Fruit fly (Drosophila melanogaster) whole organism, embryonic: ENCODE results near the gene fred.

Source experiments
- Atf-2 ChIP-seq: fragments of 200-800 bp; sonication (Bioruptor generic); optimal IDR thresholded peaks from 2 replicates; lab custom pipeline; 2016; ENCODE audit warnings: missing biosample characterization, missing genetic modification characterization
- Atf3 ChIP-seq: fragments of 200-800 bp; sonication (Bioruptor generic); optimal IDR thresholded peaks from 3 replicates; lab custom pipeline; 2016; ENCODE audit warnings: missing biosample characterization, missing genetic modification characterization
- Atf6 ChIP-seq: fragments of 200-800 bp; sonication (Bioruptor generic); IDR thresholded peaks from 2 replicates; pipeline ENCODE4 v1.3.6; 2022; ENCODE audit warnings: missing biosample characterization, missing genetic modification characterization
- CG10209 ChIP-seq: fragments of 200-800 bp; sonication (Bioruptor generic); optimal IDR thresholded peaks from 3 replicates; lab custom pipeline; 2017; ENCODE audit warnings: missing biosample characterization, mild to moderate bottlenecking, missing genetic modification characterization, missing genetic modification reagents
- CG1024 ChIP-seq: fragments of 200-800 bp; sonication (Bioruptor generic); IDR thresholded peaks from 2 replicates; pipeline ENCODE4 v1.3.6; 2022; ENCODE audit warnings: missing biosample characterization, missing genetic modification characterization
- CG10274 ChIP-seq: fragments of 200-800 bp; sonication (Bioruptor generic); optimal IDR thresholded peaks from 3 replicates; lab custom pipeline; 2017; ENCODE audit warnings: missing biosample characterization, mild to moderate bottlenecking, missing genetic modification characterization
- CG10543 ChIP-seq: fragments of 200-800 bp; sonication (Bioruptor generic); optimal IDR thresholded peaks from 3 replicates; lab custom pipeline; 2017; ENCODE audit warnings: missing biosample characterization, mild to moderate bottlenecking, missing genetic modification characterization, moderate library complexity
- CG10959 ChIP-seq: fragments of 200-800 bp; sonication (Bioruptor generic); IDR thresholded peaks from 2 replicates; pipeline ENCODE4 v1.3.6; 2022; ENCODE audit warnings: missing biosample characterization, missing genetic modification characterization
- CG12391 ChIP-seq: fragments of 200-800 bp; sonication (Bioruptor generic); optimal IDR thresholded peaks from 3 replicates; lab custom pipeline; 2018; ENCODE audit warnings: missing biosample characterization, mild to moderate bottlenecking, missing genetic modification characterization, moderate library complexity
- CG13123 ChIP-seq: fragments of 200-800 bp; sonication (Bioruptor generic); optimal IDR thresholded peaks from 2 replicates; lab custom pipeline; 2016; ENCODE audit warnings: missing biosample characterization, missing genetic modification characterization
- CG13624 ChIP-seq: fragments of 200-800 bp; sonication (Bioruptor generic); optimal IDR thresholded peaks from 2 replicates; lab custom pipeline; 2016; ENCODE audit warnings: missing biosample characterization, missing genetic modification characterization
- CG14050 ChIP-seq: fragments of 200-800 bp; sonication (Bioruptor generic); IDR thresholded peaks from 3 replicates; pipeline ENCODE4 v1.3.6; 2022; ENCODE audit warnings: missing biosample characterization, missing genetic modification characterization
- CG16813 ChIP-seq: fragments of 200-800 bp; sonication (Bioruptor generic); IDR thresholded peaks from 3 replicates; pipeline ENCODE4 v1.3.6; 2022; ENCODE audit warnings: missing biosample characterization, missing genetic modification characterization; ENCODE audit not compliant: partially characterized antibody
- CG17361 ChIP-seq: fragments of 200-800 bp; sonication (Bioruptor generic); IDR thresholded peaks from 3 replicates; pipeline ENCODE4 v1.3.6; 2022; ENCODE audit warnings: missing biosample characterization, missing genetic modification characterization
- CG2712 ChIP-seq: fragments of 200-800 bp; optimal IDR thresholded peaks from 3 replicates; lab custom pipeline; 2019; ENCODE audit warnings: missing biosample characterization, mild to moderate bottlenecking, missing genetic modification characterization, moderate library complexity
- CG30020 ChIP-seq: fragments of 200-800 bp; optimal IDR thresholded peaks from 2 replicates; lab custom pipeline; 2019; ENCODE audit warnings: missing biosample characterization, mild to moderate bottlenecking, missing genetic modification characterization, moderate library complexity
- CG30403 ChIP-seq: fragments of 200-800 bp; sonication (Bioruptor generic); optimal IDR thresholded peaks from 3 replicates; lab custom pipeline; 2016; ENCODE audit warnings: missing biosample characterization, missing genetic modification characterization
- CG3163 ChIP-seq: fragments of 200-800 bp; sonication (Bioruptor generic); optimal IDR thresholded peaks from 3 replicates; lab custom pipeline; 2016; ENCODE audit warnings: missing biosample characterization, missing genetic modification characterization
- CG32772 ChIP-seq: fragments of 200-800 bp; sonication (Bioruptor generic); IDR thresholded peaks from 2 replicates; pipeline ENCODE4 v1.3.6; 2022; ENCODE audit warnings: missing biosample characterization, missing genetic modification characterization
- CG34422 ChIP-seq: fragments of 200-800 bp; sonication (Bioruptor generic); IDR thresholded peaks from 3 replicates; pipeline ENCODE4 v1.3.6; 2022; ENCODE audit warnings: missing biosample characterization, missing genetic modification characterization
- CG6175 ChIP-seq: fragments of 200-800 bp; sonication (Bioruptor generic); IDR thresholded peaks from 3 replicates; pipeline ENCODE4 v1.3.6; 2022; ENCODE audit warnings: missing biosample characterization, missing genetic modification characterization
- Dip3 ChIP-seq: fragments of 200-800 bp; sonication (Bioruptor generic); optimal IDR thresholded peaks from 3 replicates; lab custom pipeline; 2016; ENCODE audit warnings: missing biosample characterization, missing genetic modification characterization
- Drgx ChIP-seq: fragments of 200-800 bp; sonication (Bioruptor generic); IDR thresholded peaks from 2 replicates; pipeline ENCODE4 v1.3.6; 2022; ENCODE audit warnings: missing biosample characterization, missing genetic modification characterization
- E2f1 ChIP-seq: fragments of 200-800 bp; sonication (Bioruptor generic); IDR thresholded peaks from 2 replicates; pipeline ENCODE4 v1.3.6; 2022; ENCODE audit warnings: missing biosample characterization, missing genetic modification characterization
- Ets65A ChIP-seq: fragments of 200-800 bp; sonication (Bioruptor generic); peaks from one replicate; lab custom pipeline; 2016; ENCODE audit warnings: missing biosample characterization, missing genetic modification characterization
- Fer1 ChIP-seq: fragments of 200-800 bp; sonication (Bioruptor generic); optimal IDR thresholded peaks from 2 replicates; lab custom pipeline; 2017; ENCODE audit warnings: missing biosample characterization, mild to moderate bottlenecking, missing genetic modification characterization
- Hmx ChIP-seq: fragments of 200-800 bp; sonication (Bioruptor generic); optimal IDR thresholded peaks from 2 replicates; lab custom pipeline; 2016; ENCODE audit warnings: missing biosample characterization, missing genetic modification characterization
- Lpt ChIP-seq: fragments of >200 bp; optimal IDR thresholded peaks from 2 replicates; lab custom pipeline; 2018; ENCODE audit warnings: missing biosample characterization, missing genetic modification characterization
- Max ChIP-seq: fragments of 200-800 bp; sonication (Bioruptor generic); optimal IDR thresholded peaks from 2 replicates; lab custom pipeline; 2016; ENCODE audit warnings: missing biosample characterization, mild to moderate bottlenecking, missing genetic modification characterization
- Nf-YA ChIP-seq: fragments of 200-800 bp; sonication (Bioruptor generic); IDR thresholded peaks from 2 replicates; pipeline ENCODE4 v1.3.6; 2022; ENCODE audit warnings: missing biosample characterization, missing genetic modification characterization
- Nf-YB ChIP-seq: fragments of 200-800 bp; sonication (Bioruptor generic); optimal IDR thresholded peaks from 3 replicates; lab custom pipeline; 2019; ENCODE audit warnings: missing biosample characterization, mild to moderate bottlenecking, missing genetic modification characterization, moderate library complexity
- Stat92E ChIP-seq, 3 experiments: fragments of >200 bp in 2 of 3; fragments of 200-800 bp in 1 of 3; sonication (Bioruptor generic) in 1 of 3; optimal IDR thresholded peaks; 2 replicates each; lab custom pipeline; 2017 to 2019; ENCODE audit warnings: missing biosample characterization in 3 of 3, missing genetic modification characterization in 3 of 3, mild to moderate bottlenecking in 1 of 3, moderate library complexity in 1 of 3
- Tbp ChIP-seq: fragments of >200 bp; optimal IDR thresholded peaks from 2 replicates; lab custom pipeline; 2018; ENCODE audit warnings: missing biosample characterization, missing genetic modification characterization
- az2 ChIP-seq: fragments of 200-800 bp; sonication (Bioruptor generic); optimal IDR thresholded peaks from 3 replicates; lab custom pipeline; 2016; ENCODE audit warnings: missing biosample characterization, missing genetic modification characterization
- bcd ChIP-seq: fragments of 200-800 bp; sonication (Bioruptor generic); optimal IDR thresholded peaks from 2 replicates; lab custom pipeline; 2017; ENCODE audit warnings: missing biosample characterization, mild to moderate bottlenecking, missing genetic modification characterization
- cato ChIP-seq: fragments of 200-800 bp; sonication (Bioruptor generic); optimal IDR thresholded peaks from 2 replicates; lab custom pipeline; 2016; ENCODE audit warnings: missing biosample characterization, missing genetic modification characterization, borderline replicate concordance
- caup ChIP-seq: fragments of 200-800 bp; sonication (Bioruptor generic); optimal IDR thresholded peaks from 3 replicates; lab custom pipeline; 2017; ENCODE audit warnings: missing biosample characterization, mild to moderate bottlenecking, missing genetic modification characterization, moderate library complexity; ENCODE audit not compliant: severe bottlenecking
- croc ChIP-seq: fragments of 200-800 bp; sonication (Bioruptor generic); conservative IDR thresholded peaks from 3 replicates; pipeline ENCODE4 v1.3.6; 2022; ENCODE audit warnings: missing biosample characterization, missing genetic modification characterization
- dan ChIP-seq: fragments of 200-800 bp; sonication (Bioruptor generic); IDR thresholded peaks from 2 replicates; pipeline ENCODE4 v1.3.6; 2022; ENCODE audit warnings: missing biosample characterization, missing genetic modification characterization
- emc ChIP-seq: fragments of 200-800 bp; sonication (Bioruptor generic); optimal IDR thresholded peaks from 2 replicates; lab custom pipeline; 2016; ENCODE audit warnings: missing biosample characterization, missing genetic modification characterization
- fd96Cb ChIP-seq: fragments of 200-800 bp; sonication (Bioruptor generic); optimal IDR thresholded peaks from 2 replicates; lab custom pipeline; 2018; ENCODE audit warnings: missing biosample characterization, mild to moderate bottlenecking, missing genetic modification characterization, moderate library complexity
- gcm2 ChIP-seq: fragments of 200-800 bp; sonication (Bioruptor generic); optimal IDR thresholded peaks from 2 replicates; lab custom pipeline; 2016; ENCODE audit warnings: missing biosample characterization, missing genetic modification characterization
- gsb ChIP-seq: fragments of 200-800 bp; sonication (Bioruptor generic); IDR thresholded peaks from 2 replicates; pipeline ENCODE4 v1.3.6; 2022; ENCODE audit warnings: missing biosample characterization, missing genetic modification characterization
- hb ChIP-seq: fragments of 200-800 bp; sonication (Bioruptor generic); IDR thresholded peaks from 3 replicates; pipeline ENCODE4 v1.3.6; 2022; ENCODE audit warnings: missing biosample characterization, missing genetic modification characterization; ENCODE audit not compliant: partially characterized antibody
- lola ChIP-seq, 3 experiments: fragments of >200 bp in 2 of 3; fragments of 200-800 bp in 1 of 3; sonication (Bioruptor generic) in 1 of 3; optimal IDR thresholded peaks; 2 replicates each; lab custom pipeline; 2017 to 2019; ENCODE audit warnings: missing biosample characterization in 3 of 3, missing genetic modification characterization in 3 of 3, mild to moderate bottlenecking in 1 of 3, moderate library complexity in 1 of 3
- mam ChIP-seq: fragments of 200-800 bp; sonication (Bioruptor generic); optimal IDR thresholded peaks from 3 replicates; lab custom pipeline; 2016; ENCODE audit warnings: missing biosample characterization, missing genetic modification characterization
- org-1 ChIP-seq: fragments of 200-800 bp; sonication (Bioruptor generic); optimal IDR thresholded peaks from 2 replicates; lab custom pipeline; 2017; ENCODE audit warnings: missing biosample characterization, missing genetic modification characterization
- peb ChIP-seq: fragments of 200-800 bp; sonication (Bioruptor generic); IDR thresholded peaks from 2 replicates; pipeline ENCODE4 v1.3.6; 2022; ENCODE audit warnings: missing biosample characterization, missing genetic modification characterization
- pum ChIP-seq: fragments of 200-800 bp; sonication (Bioruptor generic); optimal IDR thresholded peaks from 2 replicates; lab custom pipeline; 2016; ENCODE audit warnings: missing biosample characterization, missing genetic modification characterization
- run ChIP-seq: fragments of 200-800 bp; sonication (Bioruptor generic); optimal IDR thresholded peaks from 3 replicates; lab custom pipeline; 2018; ENCODE audit warnings: missing biosample characterization, mild to moderate bottlenecking, missing genetic modification characterization
- schlank ChIP-seq: fragments of 200-800 bp; sonication (Bioruptor generic); optimal IDR thresholded peaks from 2 replicates; lab custom pipeline; 2018; ENCODE audit warnings: missing biosample characterization, mild to moderate bottlenecking, missing genetic modification characterization
- tgo ChIP-seq: fragments of 200-800 bp; sonication (Bioruptor generic); IDR thresholded peaks from 3 replicates; pipeline ENCODE4 v1.3.6; 2022; ENCODE audit warnings: missing biosample characterization, missing genetic modification characterization

Gene fred

DNA sequence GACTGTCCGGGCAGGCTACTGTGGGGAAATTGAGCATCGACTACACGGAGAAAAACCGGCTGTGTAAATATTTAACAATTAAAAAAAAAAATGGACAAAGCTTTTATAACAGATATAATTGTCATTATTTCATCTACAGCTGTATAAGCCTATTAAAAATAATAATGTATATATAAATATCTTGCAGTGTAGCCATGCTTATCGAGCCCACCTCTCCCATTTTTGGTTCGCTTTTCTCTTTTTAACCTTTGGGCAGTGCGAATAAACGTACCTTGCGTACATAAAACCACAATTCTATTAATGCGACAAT lies 94.7 kb downstream of the fred start (continued):
- TF ChIP-seq Dip3 (peak; percentile 49), CG2712 (tag; lab: Kevin White, UChicago) (no peak), caup (peak; percentile 32), gsb (GFP tag; lab: Robert Waterston, UW) (peak; percentile 42), emc (GFP tag; lab: Kevin White, UChicago) (no peak), Atf-2 (GFP tag; lab: Kevin White, UChicago) (no peak), Hmx (GFP tag; lab: Kevin White, UChicago) (no peak), mam (GFP tag; lab: Kevin White, UChicago) (peak; percentile 66), Max (GFP tag; lab: Kevin White, UChicago) (peak; percentile 25), CG17361 (GFP tag; lab: Robert Waterston, UW) (peak; percentile 55; the same call in 2 of the 3 replicates), Atf3 (GFP tag; lab: Kevin White, UChicago) (no peak), CG13123 (GFP tag; lab: Kevin White, UChicago) (peak; percentile 8), CG16813 (GFP tag; lab: Robert Waterston, UW) (no peak), Lpt (GFP tag; lab: Kevin White, UChicago) (no peak), peb (GFP tag; lab: Robert Waterston, UW) (peak; percentile 10; the same call in 1 of the 2 replicates), bcd (GFP tag; lab: Kevin White, UChicago) (peak; percentile 64), org-1 (peak; percentile 55), CG30403 (GFP tag; lab: Kevin White, UChicago) (peak; percentile 68), CG30020 (no peak), hb (GFP tag; lab: Robert Waterston, UW) (no peak), Atf6 (GFP tag; lab: Robert Waterston, UW) (no peak; the same call in 1 of the 2 replicates), Stat92E (GFP tag; optimal IDR thresholded peaks at IDR 0.05; lab: Kevin White, UChicago) (no peak), dan (GFP tag; lab: Robert Waterston, UW) (no peak), CG3163 (no peak), tgo (GFP tag; lab: Robert Waterston, UW) (peak; percentile 75; the same call in 2 of the 3 replicates), CG13624 (GFP tag; lab: Kevin White, UChicago) (peak; percentile 25), croc (peak; percentile 42; the same call in 1 of the 3 replicates), schlank (no peak), pum (no peak), CG14050 (GFP tag; lab: Robert Waterston, UW) (peak; percentile 57), CG6175 (GFP tag; lab: Robert Waterston, UW) (no peak; the same call in 1 of the 3 replicates), cato (GFP tag; lab: Kevin White, UChicago) (peak; percentile 11), CG10959 (GFP tag; lab: Robert Waterston, UW) (peak; percentile 60; the same call in 1 of the 2 replicates), Nf-YA (GFP tag; lab: Robert Waterston, UW) (peak; percentile 52), CG32772 (GFP tag; lab: Robert Waterston, UW) (peak; percentile 65), Ets65A (GFP tag; lab: Kevin White, UChicago) (no peak), run (tag; lab: Kevin White, UChicago) (no peak), CG10543 (GFP tag; lab: Kevin White, UChicago) (no peak), Fer1 (no peak), lola (GFP tag; optimal IDR thresholded peaks at IDR 0.05; lab: Kevin White, UChicago) (no peak), Tbp (GFP tag; lab: Kevin White, UChicago) (no peak), fd96Cb (tag; lab: Kevin White, UChicago) (peak; percentile 44), gcm2 (GFP tag; lab: Kevin White, UChicago) (no peak), Drgx (GFP tag; lab: Robert Waterston, UW) (no peak; the same call in none of the 2 replicates), CG10274 (no peak), E2f1 (peak; percentile 71), Nf-YB (peak; percentile 17), CG10209 (peak; percentile 58), CG34422 (peak; percentile 63; the same call in 1 of the 3 replicates), CG12391 (tag; lab: Kevin White, UChicago) (peak; percentile 58), CG1024 (GFP tag; lab: Robert Waterston, UW) (0 out of 2 replicates have a peak, but pooled peaks have one; percentile 45), az2 (peak; percentile 63)
